Fruit fly (Drosophila melanogaster): Measurements from ENCODE around the gene spi.

DNA sequence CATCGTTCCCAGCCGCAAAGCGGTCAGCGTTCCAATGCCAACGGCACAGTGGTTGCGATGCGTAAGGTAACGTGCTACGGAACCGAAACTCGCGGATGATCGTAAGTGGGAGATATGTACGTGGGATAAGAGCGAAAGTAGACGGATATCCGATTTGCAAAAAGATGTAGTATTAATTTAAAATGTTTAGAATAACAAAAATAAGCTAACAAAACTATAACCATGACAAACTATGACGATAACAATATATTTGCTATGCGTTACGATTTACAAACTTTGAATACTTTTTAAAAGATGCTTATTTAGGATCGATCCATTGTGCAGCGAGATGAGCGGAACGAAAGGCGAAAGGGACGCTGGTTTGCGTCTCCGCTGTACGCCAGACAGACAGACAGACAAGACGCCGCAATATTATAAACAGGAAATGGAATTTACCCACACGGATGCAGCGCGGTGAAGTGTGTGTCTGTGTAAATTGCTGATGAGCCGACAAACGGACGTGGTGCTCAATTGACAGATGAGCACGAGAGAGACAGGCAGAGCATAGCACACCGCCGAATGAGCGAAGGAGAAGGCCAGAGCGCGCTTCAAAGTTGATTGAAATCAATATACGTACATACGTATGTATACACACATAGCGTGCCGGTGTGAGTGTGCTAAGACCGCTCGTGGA, 1.4 kb downstream of the spi start:
- TF ChIP-seq Sin3A (optimal IDR thresholded peaks at IDR 0.05) (no peak), ttk (optimal IDR thresholded peaks at IDR 0.05) (no peak), psq (optimal IDR thresholded peaks at IDR 0.05) (no peak), insv (optimal IDR thresholded peaks at IDR 0.05) (no peak), h (optimal IDR thresholded peaks at IDR 0.05) (no peak)
